Worm (Caenorhabditis elegans): Measurements from ENCODE around the gene H12D21.6.

H12D21.6 gene

ce11 chrV:14849628-14850027 lies 48.0 kb downstream of the H12D21.6 start (continued):
- TF ChIP-seq hpl-2 (GFP tag; optimal IDR thresholded peaks at IDR 0.05) (peak; percentile 12), aha-1 (tag; optimal IDR thresholded peaks at IDR 0.05) (no peak), zag-1 (tag; optimal IDR thresholded peaks at IDR 0.05) (no peak), sup-37 (GFP tag; optimal IDR thresholded peaks at IDR 0.05) (no peak), skn-1 (tag; optimal IDR thresholded peaks at IDR 0.05) (peak; percentile 52), lin-35 (GFP tag; optimal IDR thresholded peaks at IDR 0.05) (peak; percentile 51 to 79), nhr-71 (tag; optimal IDR thresholded peaks at IDR 0.05) (peak; percentile 79), ceh-8 (GFP tag; optimal IDR thresholded peaks at IDR 0.05) (no peak), pag-3 (tag; optimal IDR thresholded peaks at IDR 0.05; ENCODE audit: borderline replicate concordance, insufficient read depth) (peak; percentile 78), swsn-7 (tag; optimal IDR thresholded peaks at IDR 0.05) (peak; percentile 17), egl-13 (tag; optimal IDR thresholded peaks at IDR 0.05) (peak; percentile 2), tlp-1 (tag; optimal IDR thresholded peaks at IDR 0.05) (no peak), vab-15 (tag; optimal IDR thresholded peaks at IDR 0.05) (peak; percentile 55), nhr-11 (tag; optimal IDR thresholded peaks at IDR 0.05) (peak; percentile 27), irx-1 (tag; optimal IDR thresholded peaks at IDR 0.05) (peak; percentile 6), dpl-1 (GFP tag; optimal IDR thresholded peaks at IDR 0.05) (peak; percentile 12 to 50 (median 40)), ceh-82 (tag; optimal IDR thresholded peaks at IDR 0.05) (peak in 1 of 3 experiments; percentile 62), elt-2 (tag; optimal IDR thresholded peaks at IDR 0.05) (peak; percentile 52), elt-3 (tag; optimal IDR thresholded peaks at IDR 0.05) (peak in 3 of 6 experiments; percentile 1 to 98 (median 83)), mab-9 (GFP tag; IDR thresholded peaks at IDR 0.05) (no peak)

- TF ChIP-seq lin-15B (tag; optimal IDR thresholded peaks at IDR 0.05) (no peak), unc-98 (GFP tag; IDR thresholded peaks at IDR 0.05) (0 out of 2 replicates have a peak, but pooled peaks have one; percentile 15), egl-27 (tag; optimal IDR thresholded peaks at IDR 0.05) (no peak), pag-3 (tag; optimal IDR thresholded peaks at IDR 0.05; ENCODE audit: borderline replicate concordance, insufficient read depth) (no peak), lsy-2 (tag; optimal IDR thresholded peaks at IDR 0.05) (peak; percentile 71 to 78), nhr-28 (tag; optimal IDR thresholded peaks at IDR 0.05) (no peak), unc-86 (tag; optimal IDR thresholded peaks at IDR 0.05) (no peak), jun-1 (tag; optimal IDR thresholded peaks at IDR 0.05) (no peak), lin-13 (GFP tag; optimal IDR thresholded peaks at IDR 0.05) (no peak), pqm-1 (tag; optimal IDR thresholded peaks at IDR 0.05) (no peak), alr-1 (tag; optimal IDR thresholded peaks at IDR 0.05; ENCODE audit: borderline replicate concordance) (no peak), nhr-90 (tag; optimal IDR thresholded peaks at IDR 0.05; ENCODE audit: poor library complexity) (peak; percentile 42), efl-3 (GFP tag; optimal IDR thresholded peaks at IDR 0.05) (no peak), F16B12.6 (tag; optimal IDR thresholded peaks at IDR 0.05) (no peak), ama-1 (optimal IDR thresholded peaks at IDR 0.05) (peak; percentile 86), efl-1 (optimal IDR thresholded peaks at IDR 0.05) (peak; percentile 36 to 42), efl-1 (GFP tag; optimal IDR thresholded peaks at IDR 0.05 in 1 of 2) (peak; percentile 14 to 94), ceh-88 (GFP tag; IDR thresholded peaks at IDR 0.05) (no peak), ceh-8 (GFP tag; optimal IDR thresholded peaks at IDR 0.05) (no peak), fkh-4 (tag; optimal IDR thresholded peaks at IDR 0.05; ENCODE audit: borderline replicate concordance) (no peak), nhr-19 (GFP tag; conservative IDR thresholded peaks at IDR 0.05) (peak; percentile 78), nhr-47 (tag; optimal IDR thresholded peaks at IDR 0.05) (peak; percentile 65), nhr-84 (tag; optimal IDR thresholded peaks at IDR 0.05) (no peak), sptf-1 (tag; optimal IDR thresholded peaks at IDR 0.05) (no peak), blmp-1 (tag; optimal IDR thresholded peaks at IDR 0.05) (peak; percentile 53), tlp-1 (tag; optimal IDR thresholded peaks at IDR 0.05) (no peak), hlh-4 (tag; optimal IDR thresholded peaks at IDR 0.05) (no peak), nhr-11 (tag; optimal IDR thresholded peaks at IDR 0.05) (peak; percentile 43), swsn-7 (tag; optimal IDR thresholded peaks at IDR 0.05) (peak; percentile 48), C04F5.9 (tag; optimal IDR thresholded peaks at IDR 0.05) (peak; percentile 16), unc-130 (tag; optimal IDR thresholded peaks at IDR 0.05) (peak; percentile 70), dpl-1 (GFP tag; optimal IDR thresholded peaks at IDR 0.05) (peak in 2 of 3 experiments; percentile 9 to 46), nhr-12 (tag; optimal IDR thresholded peaks at IDR 0.05) (no peak), unc-30 (tag; optimal IDR thresholded peaks at IDR 0.05) (no peak), dsc-1 (tag; optimal IDR thresholded peaks at IDR 0.05) (peak; percentile 63), ceh-82 (tag; optimal IDR thresholded peaks at IDR 0.05) (no peak), nhr-20 (tag; optimal IDR thresholded peaks at IDR 0.05) (peak; percentile 83)
Observed at ce11 chrV:14848510-14849206, 49.0 kb downstream of the H12D21.6 start.

Measured in whole organism, L1 larva.